Worm (Caenorhabditis elegans) whole organism, L1 larva: ENCODE data around the gene mrpl-35.

Experiments
- fos-1 ChIP-seq: fragments of 150-350 bp; optimal IDR thresholded peaks from 2 replicates; lab custom pipeline; 2014; ENCODE audit warnings: missing biosample characterization, missing genetic modification characterization
- lin-13 ChIP-seq: fragments of 150-350 bp; optimal IDR thresholded peaks from 2 replicates; lab custom pipeline; 2014; ENCODE audit warnings: missing biosample characterization, missing genetic modification reagents, missing genetic modification characterization
- lin-35 ChIP-seq, 2 experiments: fragments of 150-350 bp; optimal IDR thresholded peaks; 2 replicates each; lab custom pipeline; 2014; ENCODE audit warnings: missing biosample characterization in 2 of 2, missing genetic modification characterization in 2 of 2, missing genetic modification reagents in 2 of 2
- lir-3 ChIP-seq: sonication (generic microtip); optimal IDR thresholded peaks from 2 replicates; lab custom pipeline; 2016; ENCODE audit warnings: mild to moderate bottlenecking, missing genetic modification characterization, moderate library complexity, missing compliant biosample characterization; ENCODE audit not compliant: poor library complexity
- nhr-84 ChIP-seq: sonication (generic microtip); optimal IDR thresholded peaks from 2 replicates; lab custom pipeline; 2017; ENCODE audit warnings: missing biosample characterization, missing genetic modification characterization
- tlp-1 ChIP-seq: fragments of 150-350 bp; optimal IDR thresholded peaks from 2 replicates; lab custom pipeline; 2014; ENCODE audit warnings: missing biosample characterization, missing genetic modification characterization
- unc-130 ChIP-seq: fragments of 150-350 bp; optimal IDR thresholded peaks from 2 replicates; lab custom pipeline; 2017; ENCODE audit warnings: missing biosample characterization, missing genetic modification characterization, inconsistent platforms
- unc-62 ChIP-seq: fragments of 150-350 bp; optimal IDR thresholded peaks from 2 replicates; lab custom pipeline; 2014; ENCODE audit warnings: missing biosample characterization, missing genetic modification reagents, missing genetic modification characterization

DNA sequence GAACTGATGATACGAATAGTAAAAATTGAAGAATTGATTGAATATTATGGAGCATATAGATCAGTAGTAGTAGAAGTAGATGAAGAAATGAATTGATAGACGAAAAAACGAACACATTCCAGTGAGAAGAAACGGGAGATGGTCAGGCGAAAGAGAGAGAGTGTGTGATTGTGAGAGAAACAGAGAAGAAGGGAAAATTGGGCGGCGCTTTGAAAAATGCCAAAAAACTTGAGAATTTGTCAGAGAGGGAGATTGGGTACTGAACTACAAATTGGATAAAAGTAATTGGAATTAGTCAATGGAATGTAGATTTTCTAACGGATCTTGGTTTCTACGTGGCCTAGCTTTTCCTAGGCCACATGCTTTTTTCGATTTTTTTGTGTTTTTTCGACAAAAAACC, 21.8 kb upstream of the mrpl-35 start, which contains the start of gene C34C12.7:
- TF ChIP-seq fos-1 (tag; lab: Kevin White, UChicago) (no peak), unc-62 (GFP tag; lab: Kevin White, UChicago) (no peak), lir-3 (tag; lab: Kevin White, UChicago) (no peak), nhr-84 (no peak), unc-130 (tag; lab: Kevin White, UChicago) (no peak), tlp-1 (tag; lab: Kevin White, UChicago) (no peak), lin-35 (GFP tag; optimal IDR thresholded peaks at IDR 0.05; lab: Kevin White, UChicago) (peak in 1 of 2 experiments; percentile 35), lin-13 (no peak)
